1 fruit fly cellular context compared by ENCODE assay signal in genomic region chr3R:24798595-24798994, dm6.
TF ChIP-seq lines count a peak whose summit lies in the region.

No protein-coding gene starts in this region.

TF ChIP-seq in whole organism, embryonic, 481 proteins besides CTCF, POLR2A, EP300 and RAD21 (continued from another document and continues in another):
- TF ChIP-seq pan (optimal IDR thresholded peaks at IDR 0.05; lab: Kevin White, UChicago) (no peak), pan (GFP tag; optimal IDR thresholded peaks at IDR 0.05 in 1 of 2, IDR thresholded peaks at IDR 0.05 in 1 of 2) (peak in 1 of 2 experiments; percentile 32), Eip74EF (GFP tag; optimal IDR thresholded peaks at IDR 0.05; lab: Kevin White, UChicago) (peak in 1 of 2 experiments; percentile 39), mam (GFP tag; optimal IDR thresholded peaks at IDR 0.05; lab: Kevin White, UChicago) (no peak), kah (GFP tag; optimal IDR thresholded peaks at IDR 0.05; lab: Kevin White, UChicago) (peak; percentile 1), CG18262 (tag; optimal IDR thresholded peaks at IDR 0.05; lab: Kevin White, UChicago) (no peak), CG11456 (GFP tag; IDR thresholded peaks at IDR 0.05; lab: Robert Waterston, UW) (no peak), pros (GFP tag; optimal IDR thresholded peaks at IDR 0.05; lab: Kevin White, UChicago) (no peak), CG13296 (GFP tag; optimal IDR thresholded peaks at IDR 0.05; lab: Kevin White, UChicago) (peak; percentile 52), ato (GFP tag; IDR thresholded peaks at IDR 0.05; lab: Robert Waterston, UW; ENCODE audit: partially characterized antibody) (no peak), maf-S (GFP tag; optimal IDR thresholded peaks at IDR 0.05; lab: Kevin White, UChicago) (no peak), sc (optimal IDR thresholded peaks at IDR 0.05; lab: Kevin White, UChicago) (no peak), sc (GFP tag; optimal IDR thresholded peaks at IDR 0.05; lab: Kevin White, UChicago) (no peak), dmrt11E (tag; optimal IDR thresholded peaks at IDR 0.05; lab: Kevin White, UChicago) (no peak), CG17829 (tag; optimal IDR thresholded peaks at IDR 0.05; lab: Kevin White, UChicago) (peak; percentile 44), CG1832 (GFP tag; optimal IDR thresholded peaks at IDR 0.05; lab: Kevin White, UChicago) (no peak), pita (GFP tag; optimal IDR thresholded peaks at IDR 0.05; lab: Kevin White, UChicago) (no peak), Sry-β (GFP tag; optimal IDR thresholded peaks at IDR 0.05; lab: Kevin White, UChicago) (no peak), grn (GFP tag; optimal IDR thresholded peaks at IDR 0.05; lab: Kevin White, UChicago) (no peak), C15 (GFP tag; IDR thresholded peaks at IDR 0.05; lab: Robert Waterston, UW) (no peak), Rx (GFP tag; IDR thresholded peaks at IDR 0.05; lab: Robert Waterston, UW) (no peak), ro (GFP tag; IDR thresholded peaks at IDR 0.05; lab: Robert Waterston, UW) (no peak), stc (GFP tag; IDR thresholded peaks at IDR 0.05; lab: Robert Waterston, UW) (peak; percentile 31; the same call in 1 of the 2 replicates), az2 (GFP tag; optimal IDR thresholded peaks at IDR 0.05; lab: Kevin White, UChicago) (no peak), CG10654 (GFP tag; optimal IDR thresholded peaks at IDR 0.05; lab: Kevin White, UChicago) (no peak), PHDP (tag; optimal IDR thresholded peaks at IDR 0.05; lab: Kevin White, UChicago) (peak; percentile 68), CG13424 (tag; optimal IDR thresholded peaks at IDR 0.05; lab: Kevin White, UChicago) (peak; percentile 62), Kr (GFP tag; optimal IDR thresholded peaks at IDR 0.05; lab: Kevin White, UChicago) (no peak), Hr39 (optimal IDR thresholded peaks at IDR 0.05; lab: Kevin White, UChicago) (no peak), sima (GFP tag; optimal IDR thresholded peaks at IDR 0.05; lab: Kevin White, UChicago) (no peak), CG9932 (GFP tag; IDR thresholded peaks at IDR 0.05; lab: Robert Waterston, UW) (no peak), CG10366 (GFP tag; IDR thresholded peaks at IDR 0.05; lab: Robert Waterston, UW) (no peak), tap (tag; optimal IDR thresholded peaks at IDR 0.05; lab: Kevin White, UChicago) (no peak), CG6175 (GFP tag; IDR thresholded peaks at IDR 0.05; lab: Robert Waterston, UW) (no peak), CG32532 (GFP tag; IDR thresholded peaks at IDR 0.05; lab: Robert Waterston, UW) (no peak), Opbp (GFP tag; IDR thresholded peaks at IDR 0.05; lab: Robert Waterston, UW; ENCODE audit: partially characterized antibody) (no peak), grau (tag; optimal IDR thresholded peaks at IDR 0.05; lab: Kevin White, UChicago) (peak; percentile 51), Ets65A (GFP tag; lab: Kevin White, UChicago) (no peak), CG9817 (tag; optimal IDR thresholded peaks at IDR 0.05; lab: Kevin White, UChicago) (peak; percentile 3), CHES-1-like (GFP tag; optimal IDR thresholded peaks at IDR 0.05; lab: Kevin White, UChicago) (no peak), MTF-1 (GFP tag; optimal IDR thresholded peaks at IDR 0.05; lab: Kevin White, UChicago; ENCODE audit: borderline replicate concordance) (no peak), Xbp1 (GFP tag; optimal IDR thresholded peaks at IDR 0.05; lab: Kevin White, UChicago) (no peak), Hmx (GFP tag; optimal IDR thresholded peaks at IDR 0.05; lab: Kevin White, UChicago) (no peak), Dp (GFP tag; optimal IDR thresholded peaks at IDR 0.05; lab: Kevin White, UChicago) (no peak), sr (GFP tag; IDR thresholded peaks at IDR 0.05; lab: Robert Waterston, UW) (no peak), BtbVII (GFP tag; optimal IDR thresholded peaks at IDR 0.05; lab: Kevin White, UChicago) (no peak), zen (tag; optimal IDR thresholded peaks at IDR 0.05; lab: Kevin White, UChicago) (no peak), CG2875 (GFP tag; optimal IDR thresholded peaks at IDR 0.05; lab: Kevin White, UChicago) (no peak), gem (tag; optimal IDR thresholded peaks at IDR 0.05; lab: Kevin White, UChicago) (no peak), Med (GFP tag; lab: Kevin White, UChicago) (no peak), CG5180 (GFP tag; optimal IDR thresholded peaks at IDR 0.05; lab: Kevin White, UChicago) (no peak), CG10565 (GFP tag; optimal IDR thresholded peaks at IDR 0.05; lab: Kevin White, UChicago) (no peak), CG10147 (GFP tag; optimal IDR thresholded peaks at IDR 0.05; lab: Kevin White, UChicago) (peak; percentile 19), sna (GFP tag; IDR thresholded peaks at IDR 0.05; lab: Robert Waterston, UW; ENCODE audit: partially characterized antibody) (no peak), CG10979 (tag; optimal IDR thresholded peaks at IDR 0.05; lab: Kevin White, UChicago) (no peak), row (GFP tag; IDR thresholded peaks at IDR 0.05; lab: Robert Waterston, UW) (peak; percentile 16; the same call in 1 of the 3 replicates), fru (optimal IDR thresholded peaks at IDR 0.05; lab: Kevin White, UChicago) (no peak), sd (tag; optimal IDR thresholded peaks at IDR 0.05; lab: Kevin White, UChicago) (peak; percentile 64), CG17328 (GFP tag; IDR thresholded peaks at IDR 0.05; lab: Robert Waterston, UW) (no peak), Mrtf (GFP tag; IDR thresholded peaks at IDR 0.05; lab: Robert Waterston, UW) (no peak), Fer1 (GFP tag; optimal IDR thresholded peaks at IDR 0.05; lab: Kevin White, UChicago) (peak; percentile 5), phol (tag; optimal IDR thresholded peaks at IDR 0.05; lab: Kevin White, UChicago) (peak; percentile 27), CG15696 (tag; optimal IDR thresholded peaks at IDR 0.05; lab: Kevin White, UChicago) (no peak), CG14860 (GFP tag; IDR thresholded peaks at IDR 0.05; lab: Robert Waterston, UW; ENCODE audit: partially characterized antibody) (no peak), crol (GFP tag; IDR thresholded peaks at IDR 0.05; lab: Robert Waterston, UW) (no peak), Oli (tag; optimal IDR thresholded peaks at IDR 0.05; lab: Kevin White, UChicago) (peak; percentile 4), gce (GFP tag; IDR thresholded peaks at IDR 0.05; lab: Robert Waterston, UW) (no peak), Ssrp (tag; optimal IDR thresholded peaks at IDR 0.05; lab: Kevin White, UChicago) (peak; percentile 25), CG2202 (tag; optimal IDR thresholded peaks at IDR 0.05; lab: Kevin White, UChicago) (no peak), lmd (GFP tag; IDR thresholded peaks at IDR 0.05; lab: Robert Waterston, UW) (0 out of 2 replicates have a peak, but pooled peaks have one; percentile 15), danr (GFP tag; IDR thresholded peaks at IDR 0.05; lab: Robert Waterston, UW) (no peak), bsh (GFP tag; optimal IDR thresholded peaks at IDR 0.05; lab: Kevin White, UChicago) (peak in 1 of 2 experiments; percentile 15), CG1233 (GFP tag; optimal IDR thresholded peaks at IDR 0.05; lab: Kevin White, UChicago) (peak; percentile 3), CG13624 (GFP tag; optimal IDR thresholded peaks at IDR 0.05; lab: Kevin White, UChicago) (no peak), ara (GFP tag; IDR thresholded peaks at IDR 0.05; lab: Robert Waterston, UW) (no peak), CG7556 (GFP tag; optimal IDR thresholded peaks at IDR 0.05; lab: Kevin White, UChicago) (peak; percentile 47), CG8924 (tag; optimal IDR thresholded peaks at IDR 0.05; lab: Kevin White, UChicago) (peak; percentile 52), fd3F (GFP tag; optimal IDR thresholded peaks at IDR 0.05; lab: Kevin White, UChicago) (no peak), B-H1 (GFP tag; IDR thresholded peaks at IDR 0.05; lab: Robert Waterston, UW) (no peak), toy (GFP tag; IDR thresholded peaks at IDR 0.05; lab: Robert Waterston, UW) (no peak), sens-2 (GFP tag; IDR thresholded peaks at IDR 0.05; lab: Robert Waterston, UW) (no peak), Nf-YC (tag; optimal IDR thresholded peaks at IDR 0.05; lab: Kevin White, UChicago) (peak; percentile 57), ci (GFP tag; IDR thresholded peaks at IDR 0.05; lab: Robert Waterston, UW) (no peak), Nf-YB (GFP tag; optimal IDR thresholded peaks at IDR 0.05; lab: Kevin White, UChicago) (peak; percentile 11), lov (optimal IDR thresholded peaks at IDR 0.05; lab: Kevin White, UChicago) (no peak), lov (GFP tag; IDR thresholded peaks at IDR 0.05; lab: Robert Waterston, UW) (no peak), dysf (GFP tag; IDR thresholded peaks at IDR 0.05; lab: Robert Waterston, UW) (no peak), Xrp1 (GFP tag; IDR thresholded peaks at IDR 0.05; lab: Robert Waterston, UW) (no peak), lbe (GFP tag; optimal IDR thresholded peaks at IDR 0.05; lab: Kevin White, UChicago) (no peak), bowl (GFP tag; IDR thresholded peaks at IDR 0.05; lab: Robert Waterston, UW) (no peak), CG2712 (tag; optimal IDR thresholded peaks at IDR 0.05; lab: Kevin White, UChicago) (peak; percentile 57), unpg (GFP tag; optimal IDR thresholded peaks at IDR 0.05; lab: Kevin White, UChicago) (no peak), gsb-n (tag; optimal IDR thresholded peaks at IDR 0.05; lab: Kevin White, UChicago) (no peak), eve (GFP tag; optimal IDR thresholded peaks at IDR 0.05; lab: Kevin White, UChicago) (no peak), ssp (GFP tag; IDR thresholded peaks at IDR 0.05; lab: Robert Waterston, UW) (no peak), CG15269 (tag; optimal IDR thresholded peaks at IDR 0.05; lab: Kevin White, UChicago) (no peak), CG2889 (GFP tag; IDR thresholded peaks at IDR 0.05; lab: Robert Waterston, UW) (no peak), ac (GFP tag; optimal IDR thresholded peaks at IDR 0.05; lab: Kevin White, UChicago) (no peak), esg (GFP tag; conservative IDR thresholded peaks at IDR 0.05; lab: Robert Waterston, UW) (no peak), ttk (GFP tag; IDR thresholded peaks at IDR 0.05; lab: Robert Waterston, UW) (no peak), CG14965 (GFP tag; optimal IDR thresholded peaks at IDR 0.05; lab: Kevin White, UChicago; ENCODE audit: borderline replicate concordance) (no peak), CG6854 (GFP tag; optimal IDR thresholded peaks at IDR 0.05; lab: Kevin White, UChicago) (no peak), vnd (GFP tag; IDR thresholded peaks at IDR 0.05; lab: Robert Waterston, UW; ENCODE audit: partially characterized antibody) (no peak), HHEX (GFP tag; optimal IDR thresholded peaks at IDR 0.05; lab: Kevin White, UChicago) (no peak), salm (tag; optimal IDR thresholded peaks at IDR 0.05; lab: Kevin White, UChicago) (peak; percentile 53), dimm (GFP tag; IDR thresholded peaks at IDR 0.05; lab: Robert Waterston, UW) (no peak), repo (GFP tag; optimal IDR thresholded peaks at IDR 0.05; lab: Kevin White, UChicago) (no peak), slbo (GFP tag; IDR thresholded peaks at IDR 0.05; lab: Robert Waterston, UW) (0 out of 2 replicates have a peak, but pooled peaks have one; percentile 12), B-H2 (GFP tag; optimal IDR thresholded peaks at IDR 0.05; lab: Kevin White, UChicago) (no peak), CG8478 (optimal IDR thresholded peaks at IDR 0.05; lab: Kevin White, UChicago) (no peak), lab (GFP tag; optimal IDR thresholded peaks at IDR 0.05; lab: Kevin White, UChicago) (no peak), Ptx1 (GFP tag; IDR thresholded peaks at IDR 0.05; lab: Robert Waterston, UW) (0 out of 2 replicates have a peak, but pooled peaks have one; percentile 21), CG17361 (GFP tag; IDR thresholded peaks at IDR 0.05; lab: Robert Waterston, UW) (no peak; the same call in 2 of the 3 replicates), cwo (GFP tag; optimal IDR thresholded peaks at IDR 0.05; lab: Kevin White, UChicago) (peak; percentile 19), pzg (GFP tag; optimal IDR thresholded peaks at IDR 0.05; lab: Kevin White, UChicago) (no peak), CG18599 (GFP tag; optimal IDR thresholded peaks at IDR 0.05; lab: Kevin White, UChicago) (no peak), mirr (GFP tag; optimal IDR thresholded peaks at IDR 0.05; lab: Kevin White, UChicago) (no peak), al (GFP tag; IDR thresholded peaks at IDR 0.05; lab: Robert Waterston, UW) (no peak), gro (GFP tag; optimal IDR thresholded peaks at IDR 0.05; lab: Kevin White, UChicago) (no peak), CG9437 (GFP tag; optimal IDR thresholded peaks at IDR 0.05; lab: Kevin White, UChicago) (peak; percentile 48), CG7271 (tag; optimal IDR thresholded peaks at IDR 0.05; lab: Kevin White, UChicago) (no peak), Dip3 (GFP tag; optimal IDR thresholded peaks at IDR 0.05; lab: Kevin White, UChicago) (no peak), D19B (GFP tag; optimal IDR thresholded peaks at IDR 0.05; lab: Kevin White, UChicago) (no peak), Adf1 (GFP tag; IDR thresholded peaks at IDR 0.05; lab: Robert Waterston, UW) (no peak), CG3281 (GFP tag; optimal IDR thresholded peaks at IDR 0.05; lab: Kevin White, UChicago) (peak; percentile 33), sug (tag; optimal IDR thresholded peaks at IDR 0.05; lab: Kevin White, UChicago) (peak; percentile 4), Ets97D (GFP tag; optimal IDR thresholded peaks at IDR 0.05; lab: Kevin White, UChicago) (no peak), hth (optimal IDR thresholded peaks at IDR 0.05; lab: Kevin White, UChicago) (no peak), CG17612 (GFP tag; IDR thresholded peaks at IDR 0.05; lab: Robert Waterston, UW) (no peak), CG4730 (GFP tag; IDR thresholded peaks at IDR 0.05; lab: Robert Waterston, UW) (no peak), Lim3 (GFP tag; IDR thresholded peaks at IDR 0.05; lab: Robert Waterston, UW) (no peak), CG6654 (GFP tag; optimal IDR thresholded peaks at IDR 0.05; lab: Kevin White, UChicago) (no peak), CG14441 (GFP tag; IDR thresholded peaks at IDR 0.05; lab: Robert Waterston, UW) (no peak), CG17912 (GFP tag; optimal IDR thresholded peaks at IDR 0.05; lab: Kevin White, UChicago) (no peak), CG16863 (GFP tag; optimal IDR thresholded peaks at IDR 0.05; lab: Kevin White, UChicago) (no peak), CG30403 (GFP tag; optimal IDR thresholded peaks at IDR 0.05; lab: Kevin White, UChicago) (no peak), fu2 (GFP tag; optimal IDR thresholded peaks at IDR 0.05; lab: Kevin White, UChicago) (no peak), nerfin-1 (tag; optimal IDR thresholded peaks at IDR 0.05; lab: Kevin White, UChicago) (no peak), HLH4C (GFP tag; IDR thresholded peaks at IDR 0.05; lab: Robert Waterston, UW; ENCODE audit: partially characterized antibody) (no peak)
